Worm (Caenorhabditis elegans): ENCODE data around the gene ZK512.7.

ce11 chrIII:9181246-9181645 is 42.7 kb upstream of the ZK512.7 start, which contains the start of gene tax-4:
- no peak for TF ChIP-seq nhr-237 (tag; optimal IDR thresholded peaks at IDR 0.05)
- TF ChIP-seq lin-39 (tag; optimal IDR thresholded peaks at IDR 0.05) = no peak
- TF ChIP-seq unc-62 (GFP tag; optimal IDR thresholded peaks at IDR 0.05) = no peak
- TF ChIP-seq fkh-10 (GFP tag; optimal IDR thresholded peaks at IDR 0.05) = no peak
- TF ChIP-seq jun-1 (tag; optimal IDR thresholded peaks at IDR 0.05) = no peak
- no peak for TF ChIP-seq nhr-23 (tag; optimal IDR thresholded peaks at IDR 0.05)
- no peak for TF ChIP-seq nhr-76 (tag; optimal IDR thresholded peaks at IDR 0.05)
- TF ChIP-seq mml-1 (tag; optimal IDR thresholded peaks at IDR 0.05) = no peak
- no peak for TF ChIP-seq elt-2 (tag; optimal IDR thresholded peaks at IDR 0.05)
- TF ChIP-seq egl-5 (tag; optimal IDR thresholded peaks at IDR 0.05) = no peak
- no peak for TF ChIP-seq aly-2 (tag; optimal IDR thresholded peaks at IDR 0.05)

All from whole organism, L3 larva.